Fruit fly (Drosophila melanogaster) whole organism, wandering third instar larva: ENCODE results near the gene DIP2.
A peak's percentile ranks its signal among the peaks of the same experiment; 100 is the strongest.

Source experiments
- Abd-B ChIP-seq: fragments of >200 bp; optimal IDR thresholded peaks from 2 replicates; lab custom pipeline; 2017; ENCODE audit warnings: missing biosample characterization, missing genetic modification characterization
- CG32264 ChIP-seq: fragments of 200-800 bp; sonication (Bioruptor generic); optimal IDR thresholded peaks from 2 replicates; lab custom pipeline; 2016; ENCODE audit warnings: missing biosample characterization, missing genetic modification characterization
- CG9705 ChIP-seq: fragments of 200-800 bp; sonication (Bioruptor generic); optimal IDR thresholded peaks from 2 replicates; lab custom pipeline; 2018; ENCODE audit warnings: missing biosample characterization, mild to moderate bottlenecking, missing genetic modification characterization
- CrebA ChIP-seq: fragments of 200-800 bp; sonication (Bioruptor generic); optimal IDR thresholded peaks from 2 replicates; lab custom pipeline; 2016; ENCODE audit warnings: missing biosample characterization, mild to moderate bottlenecking, missing genetic modification characterization, borderline replicate concordance
- Dif ChIP-seq: fragments of 200-275, 200-300 bp; sonication (Bioruptor generic); optimal IDR thresholded peaks from 2 replicates; lab custom pipeline; 2018; ENCODE audit warnings: missing biosample characterization, missing genetic modification characterization; ENCODE audit not compliant: partially characterized antibody
- HLH106 ChIP-seq: fragments of 200-800 bp; optimal IDR thresholded peaks from 3 replicates; lab custom pipeline; 2019; ENCODE audit warnings: missing biosample characterization, mild to moderate bottlenecking, missing genetic modification characterization, moderate library complexity
- Hnf4 ChIP-seq: fragments of 200-800 bp; sonication (Bioruptor generic); optimal IDR thresholded peaks from 2 replicates; lab custom pipeline; 2016; ENCODE audit warnings: missing biosample characterization, mild to moderate bottlenecking, missing genetic modification characterization
- Hr78 ChIP-seq: fragments of >200 bp; optimal IDR thresholded peaks from 2 replicates; lab custom pipeline; 2017; ENCODE audit warnings: missing biosample characterization, missing genetic modification characterization
- Hr83 ChIP-seq: fragments of 200-300 bp; sonication (Bioruptor generic); optimal IDR thresholded peaks from 2 replicates; lab custom pipeline; 2016; ENCODE audit warnings: missing biosample characterization, mild to moderate bottlenecking, missing genetic modification characterization, moderate library complexity; ENCODE audit not compliant: poor library complexity, severe bottlenecking
- Jra ChIP-seq: sonication (Bioruptor generic); optimal IDR thresholded peaks from 2 replicates; lab custom pipeline; 2016; ENCODE audit warnings: missing biosample characterization, missing genetic modification characterization
- Myc ChIP-seq: fragments of >200 bp; optimal IDR thresholded peaks from 2 replicates; lab custom pipeline; 2017
- OdsH ChIP-seq: fragments of 200-800 bp; sonication (Bioruptor generic); optimal IDR thresholded peaks from 2 replicates; lab custom pipeline; 2016; ENCODE audit warnings: missing biosample characterization, mild to moderate bottlenecking, missing genetic modification characterization
- Vsx2 ChIP-seq: fragments of 200-300, 225-300 bp; sonication (Bioruptor generic); optimal IDR thresholded peaks from 2 replicates; lab custom pipeline; 2018; ENCODE audit warnings: missing biosample characterization, missing genetic modification characterization; ENCODE audit not compliant: partially characterized antibody
- br ChIP-seq: fragments of 200-800 bp; sonication (Bioruptor generic); optimal IDR thresholded peaks from 2 replicates; lab custom pipeline; 2016; ENCODE audit warnings: missing biosample characterization, missing genetic modification characterization
- brk ChIP-seq: fragments of 200-800 bp; sonication (Bioruptor generic); optimal IDR thresholded peaks from 2 replicates; lab custom pipeline; 2016; ENCODE audit warnings: missing biosample characterization, mild to moderate bottlenecking, missing genetic modification characterization
- dl ChIP-seq, 2 experiments: fragments of 175-275, 200-275 bp in 1 of 2; fragments of 200-275 bp in 1 of 2; sonication (Bioruptor generic); optimal IDR thresholded peaks; lab custom pipeline; 2018; ENCODE audit warnings: mild to moderate bottlenecking in 2 of 2, missing biosample characterization in 2 of 2, missing genetic modification characterization in 2 of 2, moderate library complexity in 2 of 2; ENCODE audit not compliant: partially characterized antibody in 2 of 2, insufficient read depth in 1 of 2
- dmrt93B ChIP-seq: fragments of 200-800 bp; sonication (Bioruptor generic); optimal IDR thresholded peaks from 2 replicates; lab custom pipeline; 2018; ENCODE audit warnings: missing biosample characterization, mild to moderate bottlenecking, missing genetic modification characterization
- ey ChIP-seq: fragments of 200-800 bp; sonication (Bioruptor generic); optimal IDR thresholded peaks from 2 replicates; lab custom pipeline; 2016; ENCODE audit warnings: missing biosample characterization, missing genetic modification characterization
- foxo ChIP-seq, 2 experiments: fragments of 200-800 bp; sonication (Bioruptor generic); optimal IDR thresholded peaks; 2 replicates in 1 of 2; 3 replicates in 1 of 2; lab custom pipeline; 2016 to 2017; ENCODE audit warnings: missing biosample characterization in 2 of 2, missing genetic modification characterization in 2 of 2
- fru ChIP-seq: fragments of 200-800 bp; sonication (Bioruptor generic); optimal IDR thresholded peaks from 3 replicates; lab custom pipeline; 2016; ENCODE audit warnings: missing biosample characterization, mild to moderate bottlenecking, missing genetic modification characterization
- jim ChIP-seq: fragments of 175-275, 200-325 bp; sonication (Bioruptor generic); optimal IDR thresholded peaks from 2 replicates; lab custom pipeline; 2016; ENCODE audit warnings: missing biosample characterization, mild to moderate bottlenecking, missing genetic modification characterization
- lola ChIP-seq: fragments of >200 bp; optimal IDR thresholded peaks from 2 replicates; lab custom pipeline; 2017; ENCODE audit warnings: missing biosample characterization, missing genetic modification characterization
- pan ChIP-seq: fragments of >200 bp; optimal IDR thresholded peaks from 2 replicates; lab custom pipeline; 2017
- psq ChIP-seq: fragments of 200-800 bp; sonication (Bioruptor generic); optimal IDR thresholded peaks from 3 replicates; lab custom pipeline; 2017; ENCODE audit warnings: missing biosample characterization, mild to moderate bottlenecking, missing genetic modification characterization, moderate library complexity
- rgr ChIP-seq: fragments of 200-800 bp; sonication (Bioruptor generic); optimal IDR thresholded peaks from 3 replicates; lab custom pipeline; 2016; ENCODE audit warnings: missing biosample characterization, mild to moderate bottlenecking, missing genetic modification characterization
- sv ChIP-seq: fragments of 200-800 bp; sonication (Bioruptor generic); optimal IDR thresholded peaks from 3 replicates; lab custom pipeline; 2016; ENCODE audit warnings: missing biosample characterization, missing genetic modification characterization
- tai ChIP-seq: sonication (Bioruptor generic); optimal IDR thresholded peaks from 2 replicates; lab custom pipeline; 2016; ENCODE audit warnings: missing biosample characterization, missing genetic modification characterization
- usp ChIP-seq: fragments of >200 bp; optimal IDR thresholded peaks from 2 replicates; lab custom pipeline; 2017; ENCODE audit warnings: missing biosample characterization, missing genetic modification characterization

The DIP2 gene

DNA sequence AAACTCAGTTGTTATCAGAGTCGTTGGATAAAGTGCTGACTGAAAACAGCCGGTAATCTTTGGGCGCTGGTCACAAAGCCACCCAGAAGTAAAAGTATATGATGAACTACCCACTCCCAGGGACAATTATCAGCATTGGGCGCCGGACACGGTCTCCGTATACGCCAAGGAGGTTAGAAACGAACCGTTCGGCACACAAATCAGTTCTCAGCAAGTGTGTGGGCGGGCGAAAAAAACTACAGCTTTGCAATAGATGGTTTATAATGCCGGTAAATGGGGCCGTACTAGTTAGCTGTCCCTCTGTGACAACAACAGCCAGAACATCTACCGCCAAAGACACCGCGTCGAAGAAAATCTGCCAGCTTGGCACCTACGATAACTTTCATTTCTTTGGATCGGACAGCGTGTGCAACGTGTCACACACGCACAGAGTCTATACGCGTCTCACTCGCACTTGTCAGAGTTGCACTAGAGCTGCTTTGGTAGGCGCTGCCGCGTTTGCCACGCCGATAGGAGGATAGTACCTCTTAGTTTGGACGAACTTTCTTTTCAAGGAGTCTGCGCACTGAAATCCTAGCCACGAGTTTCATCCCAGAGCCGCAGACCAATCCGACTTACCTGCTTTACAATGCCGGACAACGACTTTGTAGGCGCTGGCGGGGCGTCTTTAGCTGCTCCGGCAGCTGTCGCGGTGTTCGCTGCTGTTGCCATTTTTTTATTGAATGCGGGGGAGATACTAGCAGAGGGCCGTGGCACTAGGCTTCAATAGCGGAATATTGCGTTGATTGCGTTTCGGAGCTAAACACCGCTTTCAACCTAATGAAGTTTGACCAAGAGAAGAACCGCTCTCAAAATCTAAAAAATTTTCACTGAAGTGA, 6.0 kb upstream of the DIP2 start:
- TF ChIP-seq fru (GFP tag; lab: Kevin White, UChicago) (no peak), rgr (GFP tag; lab: Kevin White, UChicago) (no peak)

DNA sequence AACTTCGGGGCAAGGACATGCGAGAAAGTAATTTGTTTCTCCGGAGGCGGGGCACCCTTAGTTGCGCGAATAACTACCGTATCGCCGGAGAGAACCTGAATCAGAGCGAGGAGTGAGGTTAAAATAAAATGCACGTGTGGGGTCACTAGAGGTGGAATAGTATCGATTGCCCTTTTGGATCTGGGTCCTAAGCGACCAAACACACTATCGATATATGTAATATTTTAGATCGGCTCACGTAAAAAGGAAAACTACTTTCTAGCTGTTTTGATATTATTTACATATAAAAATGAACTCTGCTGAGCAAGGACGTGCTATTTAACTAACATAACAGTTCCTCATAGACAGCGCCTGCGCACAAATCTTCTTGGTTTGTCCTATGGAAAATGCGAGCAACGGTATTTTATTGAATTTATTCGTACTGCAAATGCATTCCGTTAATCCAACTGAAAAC, 5.0 kb upstream of the DIP2 start:
- TF ChIP-seq Hnf4 (GFP tag; lab: Kevin White, UChicago) (peak; percentile 25), psq (GFP tag; lab: Kevin White, UChicago) (peak; percentile 20), Dif (no peak), tai (GFP tag; lab: Kevin White, UChicago) (no peak), Myc (lab: Kevin White, UChicago) (peak; percentile 42)

DNA sequence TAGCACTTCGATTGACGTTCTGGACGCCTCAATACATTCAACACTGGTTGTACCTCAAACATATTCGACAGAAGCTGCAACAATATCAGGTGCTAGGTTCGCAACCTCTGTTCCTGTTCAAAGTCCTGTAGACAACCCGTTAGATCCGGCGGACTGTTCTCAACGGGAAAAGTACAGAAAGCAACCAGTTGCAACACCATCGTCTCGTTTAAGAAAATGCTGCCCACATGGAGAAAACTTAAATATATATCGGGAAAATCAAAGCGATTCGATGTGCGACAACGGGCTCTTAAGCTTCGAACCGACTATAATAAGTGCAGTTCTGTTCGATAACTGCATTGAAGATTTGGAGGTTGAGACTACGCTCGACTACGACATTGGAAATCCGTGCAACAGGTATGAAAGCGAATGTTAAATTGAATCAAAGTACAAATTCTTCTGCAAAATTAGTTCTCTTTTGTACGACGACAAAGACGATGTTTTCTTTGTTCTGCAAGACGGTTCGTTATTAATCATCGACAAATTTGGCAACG, 9.5 kb downstream of the DIP2 start:
- no peak for TF ChIP-seq pan (lab: Kevin White, UChicago)
- no peak for TF ChIP-seq usp (GFP tag; lab: Kevin White, UChicago)
- TF ChIP-seq jim (GFP tag; lab: Kevin White, UChicago): no peak

DNA sequence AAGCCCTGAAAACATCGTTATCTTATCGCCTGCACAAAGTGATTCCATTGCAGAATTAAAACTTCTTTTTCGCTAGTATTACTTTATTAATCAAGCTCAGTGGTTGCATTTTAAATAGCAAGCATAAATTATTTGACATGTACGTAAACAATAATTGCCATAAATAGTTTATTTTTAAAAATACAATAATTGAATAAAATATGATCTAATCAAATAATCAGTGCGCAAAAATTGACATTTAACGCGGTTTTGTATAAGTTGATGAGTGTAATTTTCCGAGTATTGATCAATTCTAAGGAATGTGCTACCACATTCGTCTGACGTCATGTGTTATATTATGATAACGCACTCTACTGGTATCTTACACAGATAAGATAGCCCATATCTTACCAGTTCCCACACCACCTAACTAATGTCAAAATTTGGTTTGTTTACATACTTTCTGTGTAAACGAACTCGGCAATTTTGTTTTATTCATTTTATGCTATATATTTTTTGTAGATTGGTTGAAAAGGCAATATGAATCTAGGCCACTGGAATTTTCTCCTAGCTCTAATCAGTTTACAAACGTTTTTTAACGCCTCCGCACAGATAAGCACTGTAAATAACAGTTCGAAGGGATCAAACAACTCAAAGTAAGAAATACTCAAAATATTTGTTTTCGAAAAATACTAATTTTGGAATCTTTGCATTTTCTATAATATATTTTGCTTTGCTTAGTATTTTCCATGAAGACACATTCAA, 10.1 kb downstream of the DIP2 start, which contains the start of gene mthl14:
Gene mthl14, plus strand, starts transcription at position 10 of the 744 bp plus-strand sequence.
- no peak for TF ChIP-seq foxo (GFP tag; optimal IDR thresholded peaks at IDR 0.05; lab: Kevin White, UChicago)
- TF ChIP-seq usp (GFP tag; lab: Kevin White, UChicago): no peak
- no peak for TF ChIP-seq Hr83 (GFP tag; lab: Kevin White, UChicago)
- no peak for TF ChIP-seq Myc (lab: Kevin White, UChicago)
- no peak for TF ChIP-seq dmrt93B (GFP tag; lab: Kevin White, UChicago)
- TF ChIP-seq HLH106: no peak
- TF ChIP-seq Jra: no peak
- TF ChIP-seq CG9705: no peak
- TF ChIP-seq psq (GFP tag; lab: Kevin White, UChicago): no peak
- no peak for TF ChIP-seq pan (lab: Kevin White, UChicago)
- no peak for TF ChIP-seq lola (GFP tag; lab: Kevin White, UChicago)

DNA sequence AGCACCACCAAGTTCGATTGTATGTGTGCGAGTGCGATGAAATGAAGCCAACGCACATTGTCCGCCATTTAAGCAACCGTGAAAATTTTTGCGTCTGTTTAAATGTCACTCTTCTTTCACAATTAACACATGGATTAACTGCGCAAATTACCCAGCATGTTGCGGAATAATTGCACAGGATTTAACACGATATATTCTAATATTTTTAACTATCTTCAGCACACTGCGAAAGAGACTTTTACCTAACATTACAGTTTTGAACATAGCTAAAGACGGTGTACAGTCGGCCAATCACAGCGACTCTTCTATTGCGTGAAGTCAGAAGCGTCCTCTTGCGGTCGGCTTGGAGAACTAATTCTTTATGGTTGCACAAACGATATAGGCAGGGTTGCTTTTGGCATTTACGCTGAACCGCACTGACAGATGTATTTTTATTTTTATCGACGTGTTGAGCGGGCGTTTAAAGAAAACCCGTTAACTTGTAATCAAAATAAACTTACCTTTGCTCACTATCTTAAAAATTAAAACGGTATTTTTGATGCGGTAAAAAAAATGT, 11.0 kb downstream of the DIP2 start:
- TF ChIP-seq CrebA (GFP tag; lab: Kevin White, UChicago) (no peak), CG32264 (GFP tag; lab: Kevin White, UChicago) (peak; percentile 9), dl (GFP tag; optimal IDR thresholded peaks at IDR 0.05; lab: Kevin White, UChicago; ENCODE audit: insufficient read depth in 1 of 2, partially characterized antibody in 2 of 2) (no peak), Abd-B (no peak), CG9705 (peak; percentile 30), br (no peak), Hnf4 (GFP tag; lab: Kevin White, UChicago) (peak; percentile 39), Dif (peak; percentile 68), Hr78 (GFP tag; lab: Kevin White, UChicago) (no peak), rgr (GFP tag; lab: Kevin White, UChicago) (no peak), OdsH (GFP tag; lab: Kevin White, UChicago) (peak; percentile 27), Vsx2 (peak; percentile 63), foxo (GFP tag; optimal IDR thresholded peaks at IDR 0.05; lab: Kevin White, UChicago) (no peak), usp (GFP tag; lab: Kevin White, UChicago) (no peak), ey (peak; percentile 11), psq (GFP tag; lab: Kevin White, UChicago) (peak; percentile 12), sv (peak; percentile 20), brk (GFP tag; lab: Kevin White, UChicago) (no peak), tai (GFP tag; lab: Kevin White, UChicago) (peak; percentile 42), lola (GFP tag; lab: Kevin White, UChicago) (no peak), fru (GFP tag; lab: Kevin White, UChicago) (no peak), Hr83 (GFP tag; lab: Kevin White, UChicago) (peak; percentile 57)
- TF ChIP-seq, all 38 proteins: peak for 11
